Worm (Caenorhabditis elegans) whole organism, midembryonic: ENCODE data around the gene K02D3.2.

Source experiments
- T22C8.4 ChIP-seq: fragments of 200-800 bp; sonication (Bioruptor generic); IDR thresholded peaks from 2 replicates; pipeline ENCODE4 v1.3.6; 2022; ENCODE audit warnings: missing genetic modification characterization, missing compliant biosample characterization
- flt-1 ChIP-seq: fragments of 200-800 bp; sonication (Bioruptor generic); IDR thresholded peaks from 2 replicates; pipeline ENCODE4 v1.3.6; 2022; ENCODE audit warnings: missing genetic modification characterization, missing compliant biosample characterization
- med-1 ChIP-seq: sonication (generic microtip); optimal IDR thresholded peaks from 2 replicates; lab custom pipeline; 2017; ENCODE audit warnings: missing genetic modification characterization, mild to moderate bottlenecking, missing compliant biosample characterization, antibody characterized with exemption, missing genetic modification reagents; ENCODE audit not compliant: insufficient read depth
- tab-1 ChIP-seq: fragments of 200-800 bp; sonication (Bioruptor generic); IDR thresholded peaks from 2 replicates; pipeline ENCODE4 v1.3.6; 2022; ENCODE audit warnings: missing genetic modification characterization, missing compliant biosample characterization
- ztf-29 ChIP-seq: fragments of 200-800 bp; sonication (Bioruptor generic); IDR thresholded peaks from 2 replicates; pipeline ENCODE4 v1.3.6; 2022; ENCODE audit warnings: missing genetic modification reagents, missing genetic modification characterization, missing compliant biosample characterization

DNA sequence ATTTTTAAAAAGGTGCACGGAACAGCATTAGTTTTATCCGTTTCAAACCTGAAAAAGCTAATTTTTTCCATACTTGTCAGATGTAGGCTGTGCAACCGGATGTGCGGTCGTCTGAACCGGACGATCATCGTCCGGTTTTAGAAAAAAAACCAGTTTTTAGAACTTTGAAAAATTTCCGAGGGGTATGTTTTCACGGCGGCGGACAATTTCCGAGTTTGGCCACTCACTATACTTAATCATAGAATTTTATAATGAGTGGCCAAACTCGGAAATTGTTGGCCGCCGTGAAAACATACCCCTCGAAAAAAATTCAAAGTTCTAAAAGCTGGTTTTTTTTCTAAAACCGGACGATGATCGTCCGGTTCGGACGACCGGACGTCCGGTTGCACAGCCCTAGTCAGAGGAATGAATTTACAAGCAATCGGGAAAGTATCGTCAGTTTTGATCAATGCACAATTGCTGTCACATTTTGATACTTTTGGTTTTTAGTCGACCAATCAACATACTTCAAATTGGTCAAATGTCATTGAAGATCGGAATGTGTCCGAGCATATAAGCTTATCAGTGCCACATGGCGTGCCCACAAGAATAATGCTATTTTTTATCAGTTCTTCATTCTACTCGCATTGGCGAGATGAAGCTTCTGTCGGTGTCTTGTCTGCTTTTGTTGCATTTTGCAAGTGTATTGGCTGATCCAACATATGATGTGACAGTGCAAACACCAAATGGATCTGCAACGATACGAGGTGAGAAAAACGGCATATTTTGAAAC lies 48.1 kb upstream of the K02D3.2 start, which contains the start of gene cest-13:
- TF ChIP-seq tab-1 (GFP tag; lab: Robert Waterston, UW) = no peak
- TF ChIP-seq ztf-29 = no peak
- TF ChIP-seq flt-1 (GFP tag; lab: Robert Waterston, UW) = no peak
- no peak for TF ChIP-seq T22C8.4 (GFP tag; lab: Robert Waterston, UW)
- no peak for TF ChIP-seq med-1 (GFP tag; lab: Kevin White, UChicago)
